Fruit fly (Drosophila melanogaster): ENCODE data around the gene Spp.

Gene Spp

dm6 chr2L:559770-560567 lies 15.5 kb upstream of the Spp start, which contains the start of gene rempA (continued):
- TF ChIP-seq CG1529 (GFP tag; optimal IDR thresholded peaks at IDR 0.05) (no peak), wdn (GFP tag; IDR thresholded peaks at IDR 0.05) (no peak), dysf (GFP tag; IDR thresholded peaks at IDR 0.05) (no peak), ken (GFP tag; IDR thresholded peaks at IDR 0.05) (no peak), grau (tag; optimal IDR thresholded peaks at IDR 0.05) (no peak), BEAF-32 (GFP tag; optimal IDR thresholded peaks at IDR 0.05) (peak; percentile 74), ato (GFP tag; IDR thresholded peaks at IDR 0.05; ENCODE audit: partially characterized antibody) (peak; percentile 49), ems (GFP tag; optimal IDR thresholded peaks at IDR 0.05) (no peak), CG2875 (GFP tag; optimal IDR thresholded peaks at IDR 0.05) (no peak), CG8478 (optimal IDR thresholded peaks at IDR 0.05) (no peak), klu (GFP tag; IDR thresholded peaks at IDR 0.05) (no peak), Nf-YA (GFP tag; IDR thresholded peaks at IDR 0.05) (no peak), CG4617 (GFP tag; optimal IDR thresholded peaks at IDR 0.05; ENCODE audit: borderline replicate concordance) (no peak), CG16863 (GFP tag; optimal IDR thresholded peaks at IDR 0.05) (no peak), caup (GFP tag; optimal IDR thresholded peaks at IDR 0.05; ENCODE audit: severe bottlenecking) (no peak), lmd (GFP tag; IDR thresholded peaks at IDR 0.05) (no peak), CG14014 (GFP tag; IDR thresholded peaks at IDR 0.05) (no peak), luna (GFP tag; optimal IDR thresholded peaks at IDR 0.05) (no peak), Bgb (GFP tag; IDR thresholded peaks at IDR 0.05; ENCODE audit: partially characterized antibody) (peak; percentile 73), Med (GFP tag) (peak; percentile 68), CG4707 (GFP tag; optimal IDR thresholded peaks at IDR 0.05) (no peak), HLH4C (GFP tag; IDR thresholded peaks at IDR 0.05; ENCODE audit: partially characterized antibody) (peak; percentile 60; the same call in 2 of the 3 replicates), ac (GFP tag; optimal IDR thresholded peaks at IDR 0.05) (no peak), seq (GFP tag; IDR thresholded peaks at IDR 0.05) (no peak), HHEX (GFP tag; optimal IDR thresholded peaks at IDR 0.05) (no peak), tx (GFP tag; optimal IDR thresholded peaks at IDR 0.05) (no peak), YL-1 (GFP tag; optimal IDR thresholded peaks at IDR 0.05) (no peak), sima (GFP tag; optimal IDR thresholded peaks at IDR 0.05) (no peak), CG12219 (GFP tag; optimal IDR thresholded peaks at IDR 0.05) (no peak), bowl (GFP tag; IDR thresholded peaks at IDR 0.05) (no peak), CG42726 (GFP tag; IDR thresholded peaks at IDR 0.05; ENCODE audit: partially characterized antibody) (peak; percentile 35; the same call in 1 of the 2 replicates), H2.0 (GFP tag; IDR thresholded peaks at IDR 0.05) (no peak), CG8290 (GFP tag; optimal IDR thresholded peaks at IDR 0.05) (no peak), CG8290 (tag; optimal IDR thresholded peaks at IDR 0.05) (no peak), fd64A (GFP tag; optimal IDR thresholded peaks at IDR 0.05) (no peak), CG10321 (GFP tag; IDR thresholded peaks at IDR 0.05) (no peak), Dref (GFP tag; IDR thresholded peaks at IDR 0.05) (peak; percentile 80), CG1792 (GFP tag; optimal IDR thresholded peaks at IDR 0.05) (no peak), abd-A (tag; optimal IDR thresholded peaks at IDR 0.05) (no peak), esg (GFP tag; conservative IDR thresholded peaks at IDR 0.05) (no peak), CG7928 (GFP tag; optimal IDR thresholded peaks at IDR 0.05) (peak; percentile 91), CG11247 (GFP tag; IDR thresholded peaks at IDR 0.05) (no peak), CG10543 (GFP tag; optimal IDR thresholded peaks at IDR 0.05) (no peak), Myb (GFP tag; optimal IDR thresholded peaks at IDR 0.05) (no peak), CG13424 (tag; optimal IDR thresholded peaks at IDR 0.05) (no peak), CG6683 (GFP tag; optimal IDR thresholded peaks at IDR 0.05) (no peak), Dip2 (GFP tag; IDR thresholded peaks at IDR 0.05) (no peak), tll (GFP tag; optimal IDR thresholded peaks at IDR 0.05) (no peak), CG30403 (GFP tag; optimal IDR thresholded peaks at IDR 0.05) (no peak), gcm2 (GFP tag; optimal IDR thresholded peaks at IDR 0.05) (no peak)

All from whole organism, embryonic.